Fruit fly (Drosophila melanogaster): ENCODE measurements around the gene CG5958.

- TF ChIP-seq trh (GFP tag; optimal IDR thresholded peaks at IDR 0.05) (no peak), cwo (GFP tag; optimal IDR thresholded peaks at IDR 0.05) (no peak)
Measured at dm6 chr2L:7448371-7448770, 15.1 kb upstream of the CG5958 start.
